Worm (Caenorhabditis elegans) whole organism, L4 larva: ENCODE measurements around the gene tag-153.

Experiments used
- R02D3.7 ChIP-seq: fragments of 150-350 bp; sonication (generic microtip); optimal IDR thresholded peaks from 3 replicates; lab custom pipeline; 2014; ENCODE audit warnings: missing biosample characterization, missing genetic modification characterization
- aly-2 ChIP-seq: sonication (generic microtip); optimal IDR thresholded peaks from 2 replicates; lab custom pipeline; 2018; ENCODE audit warnings: missing biosample characterization, missing genetic modification characterization
- ama-1 ChIP-seq: fragments of 150-350 bp; optimal IDR thresholded peaks from 2 replicates; lab custom pipeline; 2014; ENCODE audit warnings: inconsistent platforms, mixed read lengths
- ces-1 ChIP-seq: fragments of 150-350 bp; sonication (generic microtip); optimal IDR thresholded peaks from 4 replicates; lab custom pipeline; 2014; ENCODE audit warnings: missing biosample characterization, missing genetic modification reagents, missing genetic modification characterization
- hlh-30 ChIP-seq: sonication (generic microtip); optimal IDR thresholded peaks from 2 replicates; lab custom pipeline; 2017; ENCODE audit warnings: antibody characterized with exemption, mild to moderate bottlenecking, missing genetic modification characterization, missing compliant biosample characterization; ENCODE audit not compliant: insufficient read depth
- lir-3 ChIP-seq: sonication (generic microtip); optimal IDR thresholded peaks from 2 replicates; lab custom pipeline; 2016; ENCODE audit warnings: mild to moderate bottlenecking, missing genetic modification characterization, missing compliant biosample characterization
- mes-2 ChIP-seq: sonication (generic microtip); optimal IDR thresholded peaks from 2 replicates; lab custom pipeline; 2016; ENCODE audit warnings: missing genotype, mild to moderate bottlenecking, missing genetic modification characterization, missing compliant biosample characterization; ENCODE audit not compliant: poor library complexity, severe bottlenecking
- nhr-237 ChIP-seq: sonication (generic microtip); optimal IDR thresholded peaks from 2 replicates; lab custom pipeline; 2017; ENCODE audit warnings: missing biosample characterization, missing genetic modification characterization
- skn-1 ChIP-seq: fragments of 150-350 bp; optimal IDR thresholded peaks from 2 replicates; lab custom pipeline; 2014; ENCODE audit warnings: missing biosample characterization, missing genetic modification characterization
- zfp-3 ChIP-seq: fragments of 200-800 bp; sonication (Bioruptor generic); conservative IDR thresholded peaks from 2 replicates; pipeline ENCODE4 v1.3.6; 2022; ENCODE audit warnings: missing genetic modification reagents, missing genetic modification characterization, missing compliant biosample characterization

DNA sequence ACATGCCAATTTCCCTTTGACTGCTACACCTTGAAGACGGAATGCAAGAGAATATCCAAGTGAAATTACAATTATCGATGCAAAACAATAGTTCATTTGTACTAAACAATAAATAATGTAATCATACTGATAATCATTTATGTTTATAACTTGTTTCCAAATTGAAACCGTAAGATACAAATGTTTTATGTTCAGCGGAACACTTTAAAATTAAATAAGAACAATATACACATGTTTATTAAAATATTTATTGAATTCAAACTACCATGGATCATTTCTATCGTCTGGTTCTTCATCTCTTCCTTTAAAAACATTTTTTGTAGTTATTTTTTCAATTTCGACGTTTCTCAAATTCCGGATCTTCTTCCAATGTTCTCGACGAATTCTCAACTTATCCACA lies 32.5 kb downstream of the tag-153 start, which contains the start of gene ttr-40:
- no peak for TF ChIP-seq nhr-237 (tag; lab: Kevin White, UChicago)
- no peak for TF ChIP-seq lir-3 (tag; lab: Kevin White, UChicago)
- TF ChIP-seq hlh-30, result no peak
- no peak for TF ChIP-seq R02D3.7
- TF ChIP-seq skn-1 (tag; lab: Kevin White, UChicago), result no peak
- TF ChIP-seq ces-1 (GFP tag; lab: Kevin White, UChicago), result no peak
- TF ChIP-seq mes-2 (tag; lab: Kevin White, UChicago), result no peak
- TF ChIP-seq ama-1 (lab: Kevin White, UChicago), result no peak
- no peak for TF ChIP-seq aly-2 (tag; lab: Kevin White, UChicago)
- TF ChIP-seq zfp-3 (GFP tag; lab: Robert Waterston, UW), result no peak
